Fruit fly (Drosophila melanogaster): ENCODE measurements around the gene eIF3e.

Gene eIF3e

dm6 chr3L:16803708-16804350, 17.1 kb upstream of the eIF3e start (continued):
- TF ChIP-seq cato (GFP tag; optimal IDR thresholded peaks at IDR 0.05; ENCODE audit: borderline replicate concordance) (no peak), trem (tag; optimal IDR thresholded peaks at IDR 0.05) (peak; percentile 5), CG17802 (tag; optimal IDR thresholded peaks at IDR 0.05) (no peak), Oaz (GFP tag; IDR thresholded peaks at IDR 0.05) (no peak), CG10209 (GFP tag; optimal IDR thresholded peaks at IDR 0.05) (no peak), Stat92E (GFP tag; optimal IDR thresholded peaks at IDR 0.05) (no peak), lbe (GFP tag; optimal IDR thresholded peaks at IDR 0.05) (no peak), sob (GFP tag; IDR thresholded peaks at IDR 0.05) (no peak), CG13775 (GFP tag; optimal IDR thresholded peaks at IDR 0.05) (no peak), CG11247 (GFP tag; IDR thresholded peaks at IDR 0.05) (0 out of 2 replicates have a peak, but pooled peaks have one; percentile 28), CG10979 (tag; optimal IDR thresholded peaks at IDR 0.05) (peak; percentile 38), CG18262 (tag; optimal IDR thresholded peaks at IDR 0.05) (peak; percentile 38), Hand (GFP tag; optimal IDR thresholded peaks at IDR 0.05) (no peak), CG17186 (GFP tag; optimal IDR thresholded peaks at IDR 0.05) (peak; percentile 6), gsb-n (tag; optimal IDR thresholded peaks at IDR 0.05) (no peak), H2.0 (GFP tag; IDR thresholded peaks at IDR 0.05) (no peak), Side (GFP tag; optimal IDR thresholded peaks at IDR 0.05) (no peak), CG11560 (tag; IDR thresholded peaks at IDR 0.05) (no peak), CG18476 (GFP tag; optimal IDR thresholded peaks at IDR 0.05) (no peak), CG13894 (tag; optimal IDR thresholded peaks at IDR 0.05) (peak; percentile 76), Sox100B (GFP tag; optimal IDR thresholded peaks at IDR 0.05) (peak; percentile 71), ftz-f1 (GFP tag; optimal IDR thresholded peaks at IDR 0.05) (peak; percentile 7), wek (GFP tag; optimal IDR thresholded peaks at IDR 0.05) (peak; percentile 37), CoRest (tag; optimal IDR thresholded peaks at IDR 0.05) (no peak), row (GFP tag; IDR thresholded peaks at IDR 0.05) (no peak), dmrt99B (tag; optimal IDR thresholded peaks at IDR 0.05) (peak; percentile 61), ro (GFP tag; IDR thresholded peaks at IDR 0.05) (no peak), fd96Cb (tag; optimal IDR thresholded peaks at IDR 0.05) (no peak), Sox102F (GFP tag; optimal IDR thresholded peaks at IDR 0.05) (no peak), dimm (GFP tag; IDR thresholded peaks at IDR 0.05) (no peak), org-1 (GFP tag; optimal IDR thresholded peaks at IDR 0.05) (no peak), CG5953 (GFP tag; IDR thresholded peaks at IDR 0.05) (peak; percentile 41; the same call in 1 of the 2 replicates), CG8388 (GFP tag; optimal IDR thresholded peaks at IDR 0.05) (peak; percentile 32), CG10959 (GFP tag; IDR thresholded peaks at IDR 0.05) (no peak), toy (GFP tag; IDR thresholded peaks at IDR 0.05) (no peak), z (GFP tag; IDR thresholded peaks at IDR 0.05) (no peak), Ets97D (GFP tag; optimal IDR thresholded peaks at IDR 0.05) (no peak), Mes4 (GFP tag; optimal IDR thresholded peaks at IDR 0.05) (no peak), sna (GFP tag; IDR thresholded peaks at IDR 0.05; ENCODE audit: partially characterized antibody) (no peak), disco-r (GFP tag; optimal IDR thresholded peaks at IDR 0.05) (no peak), MBD-R2 (GFP tag; IDR thresholded peaks at IDR 0.05) (no peak), CG3847 (GFP tag; IDR thresholded peaks at IDR 0.05) (peak; percentile 30; the same call in 1 of the 2 replicates), gro (GFP tag; optimal IDR thresholded peaks at IDR 0.05) (peak; percentile 55), Pdp1 (GFP tag; optimal IDR thresholded peaks at IDR 0.05) (peak in 1 of 2 experiments; percentile 54), ara (GFP tag; IDR thresholded peaks at IDR 0.05) (0 out of 2 replicates have a peak, but pooled peaks have one; percentile 15), CG14441 (GFP tag; IDR thresholded peaks at IDR 0.05) (0 out of 2 replicates have a peak, but pooled peaks have one; percentile 29), fd3F (GFP tag; optimal IDR thresholded peaks at IDR 0.05) (peak; percentile 14), Oli (tag; optimal IDR thresholded peaks at IDR 0.05) (peak; percentile 16), salm (tag; optimal IDR thresholded peaks at IDR 0.05) (peak; percentile 32), zfh2 (GFP tag; optimal IDR thresholded peaks at IDR 0.05) (no peak)
